Fruit fly (Drosophila melanogaster) whole organism, embryonic: Measurements from ENCODE around the gene Apoltp.

Source experiments
- Ada2b ChIP-seq: fragments of 200-800 bp; sonication (Bioruptor generic); IDR thresholded peaks from 2 replicates; pipeline ENCODE4 v1.3.6; 2022; ENCODE audit warnings: missing biosample characterization, missing genetic modification characterization
- Antp ChIP-seq: fragments of 200-800 bp; sonication (Bioruptor generic); optimal IDR thresholded peaks from 3 replicates; lab custom pipeline; 2016; ENCODE audit warnings: missing biosample characterization, missing genetic modification characterization
- CG10543 ChIP-seq: fragments of 200-800 bp; sonication (Bioruptor generic); optimal IDR thresholded peaks from 3 replicates; lab custom pipeline; 2017; ENCODE audit warnings: missing biosample characterization, mild to moderate bottlenecking, missing genetic modification characterization, moderate library complexity
- CG11456 ChIP-seq: fragments of 200-800 bp; sonication (Bioruptor generic); IDR thresholded peaks from 3 replicates; pipeline ENCODE4 v1.3.6; 2022; ENCODE audit warnings: missing biosample characterization, missing genetic modification characterization
- CG11696 ChIP-seq: fragments of 200-800 bp; sonication (Bioruptor generic); IDR thresholded peaks from 2 replicates; pipeline ENCODE4 v1.3.6; 2022; ENCODE audit warnings: missing biosample characterization, missing genetic modification characterization
- CG13123 ChIP-seq: fragments of 200-800 bp; sonication (Bioruptor generic); optimal IDR thresholded peaks from 2 replicates; lab custom pipeline; 2016; ENCODE audit warnings: missing biosample characterization, missing genetic modification characterization
- CG13296 ChIP-seq: fragments of 200-800 bp; sonication (Bioruptor generic); optimal IDR thresholded peaks from 3 replicates; lab custom pipeline; 2018; ENCODE audit warnings: missing biosample characterization, mild to moderate bottlenecking, missing genetic modification characterization
- CG16813 ChIP-seq: fragments of 200-800 bp; sonication (Bioruptor generic); IDR thresholded peaks from 3 replicates; pipeline ENCODE4 v1.3.6; 2022; ENCODE audit warnings: missing biosample characterization, missing genetic modification characterization; ENCODE audit not compliant: partially characterized antibody
- CG18764 ChIP-seq: fragments of 200-800 bp; sonication (Bioruptor generic); optimal IDR thresholded peaks from 3 replicates; lab custom pipeline; 2016; ENCODE audit warnings: missing biosample characterization, missing genetic modification characterization
- CG3407 ChIP-seq: fragments of 200-800 bp; sonication (Bioruptor generic); optimal IDR thresholded peaks from 2 replicates; lab custom pipeline; 2018; ENCODE audit warnings: missing biosample characterization, mild to moderate bottlenecking, missing genetic modification characterization
- CG3838 ChIP-seq: fragments of 200-800 bp; sonication (Bioruptor generic); optimal IDR thresholded peaks from 3 replicates; lab custom pipeline; 2016; ENCODE audit warnings: missing biosample characterization, missing genetic modification characterization
- CG4328 ChIP-seq: fragments of 200-800 bp; sonication (Bioruptor generic); optimal IDR thresholded peaks from 3 replicates; lab custom pipeline; 2017; ENCODE audit warnings: missing biosample characterization, missing genetic modification reagents, missing genetic modification characterization
- CG43689 ChIP-seq: fragments of 200-800 bp; sonication (Bioruptor generic); IDR thresholded peaks from 2 replicates; pipeline ENCODE4 v1.3.6; 2022; ENCODE audit warnings: missing biosample characterization, missing genetic modification characterization
- CG4404 ChIP-seq: fragments of 200-800 bp; sonication (Bioruptor generic); IDR thresholded peaks from 2 replicates; pipeline ENCODE4 v1.3.6; 2022; ENCODE audit warnings: missing biosample characterization, missing genetic modification characterization
- CG6272 ChIP-seq: fragments of 200-800 bp; sonication (Bioruptor generic); IDR thresholded peaks from 2 replicates; pipeline ENCODE4 v1.3.6; 2022; ENCODE audit warnings: missing biosample characterization, missing genetic modification characterization
- CG6813 ChIP-seq: fragments of 200-800 bp; sonication (Bioruptor generic); optimal IDR thresholded peaks from 2 replicates; lab custom pipeline; 2017; ENCODE audit warnings: missing biosample characterization, missing genetic modification characterization, mild to moderate bottlenecking, moderate library complexity, missing genetic modification reagents
- CG7745 ChIP-seq: fragments of 200-800 bp; sonication (Bioruptor generic); optimal IDR thresholded peaks from 2 replicates; lab custom pipeline; 2018; ENCODE audit warnings: missing biosample characterization, mild to moderate bottlenecking, missing genetic modification characterization, moderate library complexity
- CG7928 ChIP-seq: fragments of 200-800 bp; sonication (Bioruptor generic); optimal IDR thresholded peaks from 2 replicates; lab custom pipeline; 2017; ENCODE audit warnings: missing biosample characterization, mild to moderate bottlenecking, missing genetic modification characterization
- CG8281 ChIP-seq: fragments of 200-800 bp; sonication (Bioruptor generic); optimal IDR thresholded peaks from 2 replicates; lab custom pipeline; 2018; ENCODE audit warnings: missing biosample characterization, mild to moderate bottlenecking, missing genetic modification characterization, moderate library complexity
- CG8359 ChIP-seq: fragments of 200-800 bp; sonication (Bioruptor generic); optimal IDR thresholded peaks from 2 replicates; lab custom pipeline; 2017; ENCODE audit warnings: missing biosample characterization, mild to moderate bottlenecking, missing genetic modification characterization, borderline replicate concordance
- CG8924 ChIP-seq: fragments of 200-800 bp; optimal IDR thresholded peaks from 3 replicates; lab custom pipeline; 2019; ENCODE audit warnings: missing biosample characterization, mild to moderate bottlenecking, missing genetic modification characterization, moderate library complexity
- CG9437 ChIP-seq: fragments of 200-800 bp; sonication (Bioruptor generic); optimal IDR thresholded peaks from 2 replicates; lab custom pipeline; 2018; ENCODE audit warnings: missing biosample characterization, mild to moderate bottlenecking, missing genetic modification characterization
- CTCF ChIP-seq: fragments of 200-800 bp; sonication (Bioruptor generic); optimal IDR thresholded peaks from 2 replicates; lab custom pipeline; 2017; ENCODE audit warnings: missing biosample characterization, mild to moderate bottlenecking, missing genetic modification characterization, moderate library complexity
- CoRest ChIP-seq: fragments of 200-800 bp; sonication (Bioruptor generic); optimal IDR thresholded peaks from 3 replicates; lab custom pipeline; 2018; ENCODE audit warnings: missing biosample characterization, mild to moderate bottlenecking, missing genetic modification characterization, moderate library complexity
- D ChIP-seq, 2 experiments: fragments of 200-800 bp in 1 of 2; fragments of >200 bp in 1 of 2; sonication (Bioruptor generic) in 1 of 2; optimal IDR thresholded peaks; 2 replicates in 1 of 2; 3 replicates in 1 of 2; lab custom pipeline; 2017; ENCODE audit warnings: mild to moderate bottlenecking in 1 of 2, missing biosample characterization in 1 of 2, missing genetic modification characterization in 1 of 2, missing genetic modification reagents in 1 of 2
- Dbx ChIP-seq: fragments of 200-800 bp; sonication (Bioruptor generic); IDR thresholded peaks from 3 replicates; pipeline ENCODE4 v1.3.6; 2022; ENCODE audit warnings: missing biosample characterization, missing genetic modification characterization
- HLH4C ChIP-seq: fragments of 200-800 bp; sonication (Bioruptor generic); IDR thresholded peaks from 3 replicates; pipeline ENCODE4 v1.3.6; 2022; ENCODE audit warnings: missing biosample characterization, missing genetic modification characterization; ENCODE audit not compliant: partially characterized antibody
- Hr3 ChIP-seq: fragments of 200-800 bp; sonication (Bioruptor generic); optimal IDR thresholded peaks from 3 replicates; lab custom pipeline; 2016; ENCODE audit warnings: missing biosample characterization, missing genetic modification characterization
- Lhr ChIP-seq: fragments of 200-800 bp; sonication (Bioruptor generic); optimal IDR thresholded peaks from 3 replicates; lab custom pipeline; 2017; ENCODE audit warnings: mild to moderate bottlenecking, missing biosample characterization, missing genetic modification reagents, missing genetic modification characterization
- Lim3 ChIP-seq: fragments of 200-800 bp; sonication (Bioruptor generic); IDR thresholded peaks from 2 replicates; pipeline ENCODE4 v1.3.6; 2022; ENCODE audit warnings: missing biosample characterization, missing genetic modification characterization
- Neu2 ChIP-seq: fragments of 200-800 bp; sonication (Bioruptor generic); optimal IDR thresholded peaks from 3 replicates; lab custom pipeline; 2016; ENCODE audit warnings: missing biosample characterization, missing genetic modification characterization, borderline replicate concordance
- Sry-β ChIP-seq: fragments of 200-800 bp; sonication (Bioruptor generic); optimal IDR thresholded peaks from 2 replicates; lab custom pipeline; 2018; ENCODE audit warnings: missing biosample characterization, mild to moderate bottlenecking, missing genetic modification characterization, moderate library complexity
- Sry-δ ChIP-seq: fragments of 200-800 bp; sonication (Bioruptor generic); optimal IDR thresholded peaks from 2 replicates; lab custom pipeline; 2016; ENCODE audit warnings: missing biosample characterization, missing genetic modification characterization
- YL-1 ChIP-seq: fragments of 200-800 bp; sonication (Bioruptor generic); optimal IDR thresholded peaks from 3 replicates; lab custom pipeline; 2017; ENCODE audit warnings: missing biosample characterization, mild to moderate bottlenecking, missing genetic modification characterization
- ase ChIP-seq: fragments of 200-800 bp; sonication (Bioruptor generic); IDR thresholded peaks from 3 replicates; pipeline ENCODE4 v1.3.6; 2022; ENCODE audit warnings: missing biosample characterization, missing genetic modification characterization
- caup ChIP-seq: fragments of 200-800 bp; sonication (Bioruptor generic); optimal IDR thresholded peaks from 3 replicates; lab custom pipeline; 2017; ENCODE audit warnings: missing biosample characterization, mild to moderate bottlenecking, missing genetic modification characterization, moderate library complexity; ENCODE audit not compliant: severe bottlenecking
- gsb ChIP-seq: fragments of 200-800 bp; sonication (Bioruptor generic); IDR thresholded peaks from 2 replicates; pipeline ENCODE4 v1.3.6; 2022; ENCODE audit warnings: missing biosample characterization, missing genetic modification characterization
- gsb-n ChIP-seq: fragments of 200-800 bp; sonication (Bioruptor generic); optimal IDR thresholded peaks from 3 replicates; lab custom pipeline; 2018; ENCODE audit warnings: missing biosample characterization, mild to moderate bottlenecking, missing genetic modification characterization
- hbn ChIP-seq: fragments of 200-800 bp; sonication (Bioruptor generic); IDR thresholded peaks from 2 replicates; pipeline ENCODE4 v1.3.6; 2022; ENCODE audit warnings: missing biosample characterization, missing genetic modification characterization; ENCODE audit not compliant: partially characterized antibody
- hth ChIP-seq: fragments of >200 bp; optimal IDR thresholded peaks from 2 replicates; lab custom pipeline; 2017; ENCODE audit warnings: inconsistent platforms
- jigr1 ChIP-seq: fragments of 200-800 bp; sonication (Bioruptor generic); IDR thresholded peaks from 3 replicates; pipeline ENCODE4 v1.3.6; 2022; ENCODE audit warnings: missing biosample characterization, missing genetic modification characterization
- nerfin-2 ChIP-seq: fragments of 200-800 bp; sonication (Bioruptor generic); IDR thresholded peaks from 2 replicates; pipeline ENCODE4 v1.3.6; 2022; ENCODE audit warnings: missing biosample characterization, missing genetic modification characterization; ENCODE audit not compliant: partially characterized antibody
- nmo ChIP-seq: fragments of 200-800 bp; sonication (Bioruptor generic); optimal IDR thresholded peaks from 2 replicates; lab custom pipeline; 2018; ENCODE audit warnings: missing biosample characterization, mild to moderate bottlenecking, missing genetic modification characterization, moderate library complexity
- pan ChIP-seq, 4 experiments: fragments of >200 bp in 3 of 4; fragments of 200-800 bp in 1 of 4; sonication (Bioruptor generic) in 1 of 4; optimal IDR thresholded peaks in 3 of 4; IDR thresholded peaks in 1 of 4; 2 replicates each; pipeline versions ENCODE4 v1.3.6 to Lab custom; 2017 to 2022; ENCODE audit warnings: missing biosample characterization in 2 of 4, missing genetic modification characterization in 2 of 4, mixed read lengths in 1 of 4
- phol ChIP-seq: fragments of 200-800 bp; sonication (Bioruptor generic); optimal IDR thresholded peaks from 3 replicates; lab custom pipeline; 2018; ENCODE audit warnings: missing biosample characterization, mild to moderate bottlenecking, missing genetic modification characterization, moderate library complexity
- sob ChIP-seq: fragments of 200-800 bp; sonication (Bioruptor generic); IDR thresholded peaks from 2 replicates; pipeline ENCODE4 v1.3.6; 2022; ENCODE audit warnings: missing biosample characterization, missing genetic modification characterization
- trh ChIP-seq: fragments of 200-800 bp; sonication (Bioruptor generic); optimal IDR thresholded peaks from 2 replicates; lab custom pipeline; 2016; ENCODE audit warnings: missing biosample characterization, missing genetic modification characterization
- unpg ChIP-seq: fragments of 200-800 bp; sonication (Bioruptor generic); optimal IDR thresholded peaks from 3 replicates; lab custom pipeline; 2018; ENCODE audit warnings: missing biosample characterization, mild to moderate bottlenecking, missing genetic modification characterization, moderate library complexity
- zen2 ChIP-seq: fragments of 200-800 bp; sonication (Bioruptor generic); IDR thresholded peaks from 3 replicates; pipeline ENCODE4 v1.3.6; 2022; ENCODE audit warnings: missing biosample characterization, missing genetic modification characterization; ENCODE audit not compliant: partially characterized antibody

The Apoltp gene

dm6 chr2L:9660516-9660920, 26.5 kb downstream of the Apoltp start (continued):
- no peak for TF ChIP-seq Lhr
- no peak for TF ChIP-seq hbn
- TF ChIP-seq CG18764 (GFP tag; lab: Kevin White, UChicago): no peak
- TF ChIP-seq CG3838 (GFP tag; lab: Kevin White, UChicago): peak; percentile 42
- TF ChIP-seq CG11456: peak; percentile 61; the same call in 1 of the 3 replicates
- TF ChIP-seq zen2: no peak
- TF ChIP-seq phol: peak; percentile 71
- TF ChIP-seq hth (lab: Kevin White, UChicago): no peak
- TF ChIP-seq CG8924 (tag; lab: Kevin White, UChicago): peak; percentile 75
- peak; percentile 83 for TF ChIP-seq CoRest (tag; lab: Kevin White, UChicago)
- peak; percentile 85 for TF ChIP-seq caup
- TF ChIP-seq Dbx: peak; percentile 84
- peak; percentile 52; the same call in 1 of the 2 replicates for TF ChIP-seq gsb
- no peak for TF ChIP-seq CG16813 (GFP tag; lab: Robert Waterston, UW)
- TF ChIP-seq CG10543 (GFP tag; lab: Kevin White, UChicago): peak; percentile 88
- no peak for TF ChIP-seq Sry-β (GFP tag; lab: Kevin White, UChicago)
- TF ChIP-seq gsb-n (tag; lab: Kevin White, UChicago): no peak
- no peak for TF ChIP-seq Lim3
- TF ChIP-seq trh: no peak
- peak; percentile 89 for TF ChIP-seq CG13296 (GFP tag; lab: Kevin White, UChicago)
- peak; percentile 62; the same call in 2 of the 3 replicates for TF ChIP-seq jigr1
- TF ChIP-seq CG6813 (GFP tag; lab: Kevin White, UChicago): peak; percentile 70
- peak; percentile 71 for TF ChIP-seq Hr3 (GFP tag; lab: Kevin White, UChicago)
- no peak for TF ChIP-seq CG7745 (tag; lab: Kevin White, UChicago)
- TF ChIP-seq CG8281 (tag; lab: Kevin White, UChicago): peak; percentile 52
- TF ChIP-seq CG7928 (GFP tag; lab: Kevin White, UChicago): peak; percentile 1
- no peak for TF ChIP-seq HLH4C (GFP tag; lab: Robert Waterston, UW)
- 0 out of 2 replicates have a peak, but pooled peaks have one; percentile 29 for TF ChIP-seq CG11696 (GFP tag; lab: Robert Waterston, UW)
- peak; percentile 70 for TF ChIP-seq unpg
- no peak for TF ChIP-seq CG43689 (GFP tag; lab: Robert Waterston, UW)
- TF ChIP-seq CG13123 (GFP tag; lab: Kevin White, UChicago): no peak
- peak; percentile 14 for TF ChIP-seq Antp
- peak; percentile 76 for TF ChIP-seq nmo
- TF ChIP-seq D (optimal IDR thresholded peaks at IDR 0.05; lab: Kevin White, UChicago): no peak
- peak; percentile 46 for TF ChIP-seq D (GFP tag; optimal IDR thresholded peaks at IDR 0.05; lab: Kevin White, UChicago)
- no peak for TF ChIP-seq CG8359 (GFP tag; lab: Kevin White, UChicago)
- TF ChIP-seq CG9437: peak; percentile 68
- peak; percentile 41 for TF ChIP-seq CG4404 (GFP tag; lab: Robert Waterston, UW)
- TF ChIP-seq sob (GFP tag; lab: Robert Waterston, UW): peak; percentile 79
- peak; percentile 76 for TF ChIP-seq Ada2b (GFP tag; lab: Robert Waterston, UW)
- peak; percentile 28 for TF ChIP-seq CG3407
- TF ChIP-seq Sry-δ (GFP tag; lab: Kevin White, UChicago): no peak
- no peak for TF ChIP-seq nerfin-2 (GFP tag; lab: Robert Waterston, UW)
- TF ChIP-seq ase (GFP tag; lab: Robert Waterston, UW): peak; percentile 62; the same call in 1 of the 3 replicates
- peak; percentile 51 for TF ChIP-seq CG4328 (GFP tag; lab: Kevin White, UChicago)
- TF ChIP-seq YL-1 (GFP tag; lab: Kevin White, UChicago): peak; percentile 12
- no peak for TF ChIP-seq Neu2 (GFP tag; lab: Kevin White, UChicago)
- peak; percentile 50 for TF ChIP-seq CG6272 (GFP tag; lab: Robert Waterston, UW)
- no peak for TF ChIP-seq CTCF
- TF ChIP-seq pan (optimal IDR thresholded peaks at IDR 0.05; lab: Kevin White, UChicago): no peak
- peak in 1 of 2 experiments; percentile 65 for TF ChIP-seq pan (GFP tag; optimal IDR thresholded peaks at IDR 0.05 in 1 of 2, IDR thresholded peaks at IDR 0.05 in 1 of 2)
